Worm (Caenorhabditis elegans) whole organism, L1 larva: ENCODE measurements around the gene fbxa-94.

Source experiments
- C04F5.9 ChIP-seq: sonication (generic microtip); optimal IDR thresholded peaks from 2 replicates; lab custom pipeline; 2016; ENCODE audit warnings: missing genetic modification characterization, missing compliant biosample characterization
- C16A3.4 ChIP-seq: fragments of 150-350 bp; optimal IDR thresholded peaks from 2 replicates; lab custom pipeline; 2014; ENCODE audit warnings: missing biosample characterization, missing genetic modification characterization
- Y116A8C.19 ChIP-seq: sonication (generic microtip); optimal IDR thresholded peaks from 2 replicates; lab custom pipeline; 2016; ENCODE audit warnings: missing compliant biosample characterization, missing genetic modification characterization, borderline replicate concordance
- ama-1 ChIP-seq: fragments of 150-350 bp; optimal IDR thresholded peaks from 2 replicates; lab custom pipeline; 2014
- ceh-63 ChIP-seq: fragments of 200-800 bp; sonication (Bioruptor generic); optimal IDR thresholded peaks from 2 replicates; lab custom pipeline; 2018; ENCODE audit warnings: mild to moderate bottlenecking, missing genetic modification characterization, missing compliant biosample characterization
- ceh-8 ChIP-seq: fragments of 200-800 bp; sonication (Bioruptor generic); optimal IDR thresholded peaks from 2 replicates; lab custom pipeline; 2018; ENCODE audit warnings: mild to moderate bottlenecking, missing genetic modification characterization, moderate library complexity, missing compliant biosample characterization
- ces-1 ChIP-seq: fragments of 150-350 bp; optimal IDR thresholded peaks from 2 replicates; lab custom pipeline; 2014; ENCODE audit warnings: missing biosample characterization, missing genetic modification reagents, missing genetic modification characterization
- dsc-1 ChIP-seq: sonication (generic microtip); optimal IDR thresholded peaks from 2 replicates; lab custom pipeline; 2016; ENCODE audit warnings: mild to moderate bottlenecking, missing genetic modification characterization, missing compliant biosample characterization
- efl-1 ChIP-seq, 4 experiments: fragments of 150-350 bp; optimal IDR thresholded peaks in 3 of 4; peaks in 1 of 4; 1 replicate in 1 of 4; 2 replicates in 3 of 4; lab custom pipeline; 2014; ENCODE audit warnings: missing biosample characterization in 2 of 4, missing genetic modification characterization in 2 of 4, missing genetic modification reagents in 2 of 4
- egl-13 ChIP-seq: sonication (generic microtip); optimal IDR thresholded peaks from 2 replicates; lab custom pipeline; 2016; ENCODE audit warnings: missing genotype, missing genetic modification reagents, missing genetic modification characterization, missing compliant biosample characterization
- ets-5 ChIP-seq: fragments of 200-800 bp; sonication (Bioruptor generic); IDR thresholded peaks from 2 replicates; pipeline ENCODE4 v1.3.6; 2022; ENCODE audit warnings: missing genetic modification characterization, missing compliant biosample characterization
- fkh-10 ChIP-seq: sonication (generic microtip); optimal IDR thresholded peaks from 2 replicates; lab custom pipeline; 2017; ENCODE audit warnings: missing biosample characterization, missing genetic modification reagents, missing genetic modification characterization
- fkh-4 ChIP-seq: sonication (generic microtip); optimal IDR thresholded peaks from 2 replicates; lab custom pipeline; 2016; ENCODE audit warnings: missing compliant biosample characterization, missing genetic modification characterization, borderline replicate concordance
- fos-1 ChIP-seq: fragments of 150-350 bp; optimal IDR thresholded peaks from 2 replicates; lab custom pipeline; 2014; ENCODE audit warnings: missing biosample characterization, missing genetic modification characterization
- irx-1 ChIP-seq: sonication (generic microtip); optimal IDR thresholded peaks from 2 replicates; lab custom pipeline; 2016; ENCODE audit warnings: missing genetic modification characterization, missing compliant biosample characterization
- isw-1 ChIP-seq: fragments of 200-800 bp; sonication (Bioruptor generic); IDR thresholded peaks from 2 replicates; pipeline ENCODE4 v1.3.6; 2022; ENCODE audit warnings: missing genetic modification characterization, missing compliant biosample characterization
- lin-13 ChIP-seq: fragments of 150-350 bp; optimal IDR thresholded peaks from 2 replicates; lab custom pipeline; 2014; ENCODE audit warnings: missing biosample characterization, missing genetic modification reagents, missing genetic modification characterization
- lin-14 ChIP-seq: fragments of 200-800 bp; sonication (Bioruptor generic); optimal IDR thresholded peaks from 2 replicates; lab custom pipeline; 2018; ENCODE audit warnings: mild to moderate bottlenecking, missing genetic modification characterization, moderate library complexity, missing compliant biosample characterization
- lin-15B ChIP-seq: fragments of 150-350 bp; sonication (generic microtip); optimal IDR thresholded peaks from 3 replicates; lab custom pipeline; 2014; ENCODE audit warnings: missing biosample characterization, missing genetic modification characterization
- lin-35 ChIP-seq, 2 experiments: fragments of 150-350 bp; optimal IDR thresholded peaks; 2 replicates each; lab custom pipeline; 2014; ENCODE audit warnings: missing biosample characterization in 2 of 2, missing genetic modification characterization in 2 of 2, missing genetic modification reagents in 2 of 2
- lir-3 ChIP-seq: sonication (generic microtip); optimal IDR thresholded peaks from 2 replicates; lab custom pipeline; 2016; ENCODE audit warnings: mild to moderate bottlenecking, missing genetic modification characterization, moderate library complexity, missing compliant biosample characterization; ENCODE audit not compliant: poor library complexity
- lsy-2 ChIP-seq, 2 experiments: fragments of 150-350 bp; optimal IDR thresholded peaks; 2 replicates each; lab custom pipeline; 2014; ENCODE audit warnings: missing biosample characterization in 2 of 2, missing genetic modification characterization in 2 of 2
- mdl-1 ChIP-seq, 2 experiments: fragments of 150-350 bp; optimal IDR thresholded peaks; 2 replicates each; lab custom pipeline; 2014 to 2017; ENCODE audit warnings: missing biosample characterization in 2 of 2, missing genetic modification characterization in 2 of 2, inconsistent platforms in 1 of 2
- mef-2 ChIP-seq: fragments of 150-350 bp; optimal IDR thresholded peaks from 2 replicates; lab custom pipeline; 2014; ENCODE audit warnings: missing biosample characterization, missing genetic modification characterization
- mep-1 ChIP-seq: fragments of 150-350 bp; optimal IDR thresholded peaks from 2 replicates; lab custom pipeline; 2014; ENCODE audit warnings: missing biosample characterization, missing genetic modification characterization
- nhr-12 ChIP-seq: sonication (generic microtip); optimal IDR thresholded peaks from 2 replicates; lab custom pipeline; 2017; ENCODE audit warnings: missing biosample characterization, missing genetic modification characterization
- nhr-19 ChIP-seq: fragments of 200-800 bp; sonication (Bioruptor generic); conservative IDR thresholded peaks from 2 replicates; pipeline ENCODE4 v1.3.6; 2022; ENCODE audit warnings: missing genetic modification characterization, missing compliant biosample characterization
- nhr-84 ChIP-seq: sonication (generic microtip); optimal IDR thresholded peaks from 2 replicates; lab custom pipeline; 2017; ENCODE audit warnings: missing biosample characterization, missing genetic modification characterization
- nhr-85 ChIP-seq: sonication (generic microtip); peaks from one replicate; lab custom pipeline; 2016; ENCODE audit warnings: missing genetic modification characterization, inconsistent platforms, missing compliant biosample characterization
- pag-3 ChIP-seq: sonication (generic microtip); optimal IDR thresholded peaks from 2 replicates; lab custom pipeline; 2017; ENCODE audit warnings: missing genetic modification characterization, mild to moderate bottlenecking, missing compliant biosample characterization, antibody characterized with exemption, borderline replicate concordance; ENCODE audit not compliant: insufficient read depth
- pqm-1 ChIP-seq: sonication (generic microtip); optimal IDR thresholded peaks from 3 replicates; lab custom pipeline; 2017; ENCODE audit warnings: missing biosample characterization, missing genetic modification characterization
- rnt-1 ChIP-seq: sonication (generic microtip); optimal IDR thresholded peaks from 2 replicates; lab custom pipeline; 2016; ENCODE audit warnings: mild to moderate bottlenecking, missing genetic modification characterization, moderate library complexity, missing compliant biosample characterization
- skn-1 ChIP-seq: fragments of 150-350 bp; optimal IDR thresholded peaks from 2 replicates; lab custom pipeline; 2014; ENCODE audit warnings: missing biosample characterization, missing genetic modification characterization
- snpc-4 ChIP-seq: fragments of 150-350 bp; optimal IDR thresholded peaks from 2 replicates; lab custom pipeline; 2014; ENCODE audit warnings: missing biosample characterization, missing genetic modification characterization
- snu-23 ChIP-seq: sonication (generic microtip); optimal IDR thresholded peaks from 2 replicates; lab custom pipeline; 2016; ENCODE audit warnings: missing genetic modification characterization, missing compliant biosample characterization
- sox-4 ChIP-seq: sonication (generic microtip); optimal IDR thresholded peaks from 2 replicates; lab custom pipeline; 2016; ENCODE audit warnings: missing genetic modification characterization, missing compliant biosample characterization
- sptf-1 ChIP-seq: fragments of 150-350 bp; optimal IDR thresholded peaks from 2 replicates; lab custom pipeline; 2014; ENCODE audit warnings: missing biosample characterization, missing genetic modification characterization
- swsn-7 ChIP-seq: sonication (generic microtip); optimal IDR thresholded peaks from 2 replicates; lab custom pipeline; 2016; ENCODE audit warnings: missing genetic modification characterization, missing compliant biosample characterization
- tlp-1 ChIP-seq: fragments of 150-350 bp; optimal IDR thresholded peaks from 2 replicates; lab custom pipeline; 2014; ENCODE audit warnings: missing biosample characterization, missing genetic modification characterization
- unc-130 ChIP-seq: fragments of 150-350 bp; optimal IDR thresholded peaks from 2 replicates; lab custom pipeline; 2017; ENCODE audit warnings: missing biosample characterization, missing genetic modification characterization, inconsistent platforms
- unc-30 ChIP-seq: sonication (generic microtip); optimal IDR thresholded peaks from 2 replicates; lab custom pipeline; 2017; ENCODE audit warnings: missing biosample characterization, missing genetic modification characterization
- unc-62 ChIP-seq: fragments of 150-350 bp; optimal IDR thresholded peaks from 2 replicates; lab custom pipeline; 2014; ENCODE audit warnings: missing biosample characterization, missing genetic modification reagents, missing genetic modification characterization
- unc-98 ChIP-seq: fragments of 200-800 bp; sonication (Bioruptor generic); IDR thresholded peaks from 2 replicates; pipeline ENCODE4 v1.3.6; 2022; ENCODE audit warnings: missing genetic modification characterization, missing compliant biosample characterization
- zip-4 ChIP-seq: fragments of 200-800 bp; sonication (Bioruptor generic); optimal IDR thresholded peaks from 2 replicates; lab custom pipeline; 2018; ENCODE audit warnings: mild to moderate bottlenecking, missing genetic modification characterization, moderate library complexity, missing compliant biosample characterization
- ztf-11 ChIP-seq, 2 experiments: sonication (generic microtip); optimal IDR thresholded peaks; 2 replicates each; lab custom pipeline; 2016 to 2017; ENCODE audit warnings: missing genetic modification characterization in 2 of 2, missing biosample characterization in 1 of 2, missing compliant biosample characterization in 1 of 2

fbxa-94 gene

ce11 chrV:15569702-15570430 lies 2.8 kb upstream of the fbxa-94 start, which contains the start of gene lsm-5 (continued):
- TF ChIP-seq nhr-19 (peak; percentile 64), lin-14 (GFP tag; lab: Kevin White, UChicago) (peak; percentile 63), efl-1 (optimal IDR thresholded peaks at IDR 0.05; lab: Kevin White, UChicago) (peak; percentile 96 to 97), efl-1 (GFP tag; optimal IDR thresholded peaks at IDR 0.05 in 1 of 2; lab: Kevin White, UChicago) (peak; percentile 95 to 99), sptf-1 (no peak), mef-2 (tag; lab: Kevin White, UChicago) (no peak), mdl-1 (tag; optimal IDR thresholded peaks at IDR 0.05; lab: Kevin White, UChicago) (peak in 1 of 2 experiments; percentile 26), nhr-85 (tag; lab: Kevin White, UChicago) (no peak), pag-3 (tag; lab: Kevin White, UChicago) (no peak), sox-4 (tag; lab: Kevin White, UChicago) (no peak), unc-130 (tag; lab: Kevin White, UChicago) (peak; percentile 50), ets-5 (no peak), C16A3.4 (tag; lab: Kevin White, UChicago) (peak; percentile 56), ceh-8 (GFP tag; lab: Kevin White, UChicago) (no peak), lin-15B (tag; lab: Kevin White, UChicago) (peak; percentile 34), skn-1 (tag; lab: Kevin White, UChicago) (peak; percentile 19), lin-35 (GFP tag; optimal IDR thresholded peaks at IDR 0.05; lab: Kevin White, UChicago) (peak; percentile 95 to 97), nhr-84 (tag; lab: Kevin White, UChicago) (no peak), C04F5.9 (tag; lab: Kevin White, UChicago) (no peak), Y116A8C.19 (tag; lab: Kevin White, UChicago) (no peak), unc-30 (tag; lab: Kevin White, UChicago) (no peak), snu-23 (GFP tag; lab: Kevin White, UChicago) (peak; percentile 62), lsy-2 (tag; optimal IDR thresholded peaks at IDR 0.05; lab: Kevin White, UChicago) (peak; percentile 65 to 82), swsn-7 (tag; lab: Kevin White, UChicago) (peak; percentile 32), ceh-63 (GFP tag; lab: Kevin White, UChicago) (no peak), dsc-1 (no peak), snpc-4 (tag; lab: Kevin White, UChicago) (peak; percentile 56), fkh-4 (tag; lab: Kevin White, UChicago) (no peak), ces-1 (no peak), fos-1 (peak; percentile 11), ztf-11 (tag; optimal IDR thresholded peaks at IDR 0.05; lab: Kevin White, UChicago) (no peak), zip-4 (GFP tag; lab: Kevin White, UChicago) (no peak), ama-1 (lab: Kevin White, UChicago) (peak; percentile 95), pqm-1 (no peak), rnt-1 (tag; lab: Kevin White, UChicago) (peak; percentile 51), fkh-10 (no peak), lir-3 (tag; lab: Kevin White, UChicago) (no peak), unc-62 (GFP tag; lab: Kevin White, UChicago) (no peak), irx-1 (tag; lab: Kevin White, UChicago) (peak; percentile 52), egl-13 (tag; lab: Kevin White, UChicago) (no peak), tlp-1 (no peak), mep-1 (tag; lab: Kevin White, UChicago) (peak; percentile 50), isw-1 (GFP tag; lab: Robert Waterston, UW) (peak; percentile 39), nhr-12 (tag; lab: Kevin White, UChicago) (no peak), unc-98 (GFP tag; lab: Robert Waterston, UW) (no peak), lin-13 (peak; percentile 41)
